Fruit fly (Drosophila melanogaster) whole organism, pupa: ENCODE measurements around the gene CG12521.

ENCODE experiments used
- CG10348 ChIP-seq: fragments of 200-800 bp; sonication (Bioruptor generic); IDR thresholded peaks from 2 replicates; pipeline ENCODE4 v1.3.6; 2022; ENCODE audit warnings: missing biosample characterization, missing genetic modification characterization
- CG12605 ChIP-seq: fragments of 200-800 bp; sonication (Bioruptor generic); IDR thresholded peaks from 2 replicates; pipeline ENCODE4 v1.3.6; 2022; ENCODE audit warnings: missing biosample characterization, missing genetic modification characterization
- CG13204 ChIP-seq: fragments of 200-800 bp; sonication (Bioruptor generic); optimal IDR thresholded peaks from 2 replicates; lab custom pipeline; 2018; ENCODE audit warnings: missing biosample characterization, mild to moderate bottlenecking, missing genetic modification characterization, moderate library complexity
- CG14655 ChIP-seq: fragments of 200-800 bp; sonication (Bioruptor generic); optimal IDR thresholded peaks from 3 replicates; lab custom pipeline; 2017; ENCODE audit warnings: mild to moderate bottlenecking, missing biosample characterization, missing genetic modification reagents, missing genetic modification characterization
- CG15710 ChIP-seq: fragments of 200-800 bp; sonication (Bioruptor generic); optimal IDR thresholded peaks from 2 replicates; lab custom pipeline; 2018; ENCODE audit warnings: missing biosample characterization, mild to moderate bottlenecking, missing genetic modification characterization, moderate library complexity
- CG17806 ChIP-seq: fragments of 200-800 bp; sonication (Bioruptor generic); optimal IDR thresholded peaks from 2 replicates; lab custom pipeline; 2018; ENCODE audit warnings: missing biosample characterization, mild to moderate bottlenecking, missing genetic modification characterization, moderate library complexity
- CG32121 ChIP-seq: fragments of 200-800 bp; sonication (Bioruptor generic); IDR thresholded peaks from 2 replicates; pipeline ENCODE4 v1.3.6; 2022; ENCODE audit warnings: missing biosample characterization, missing genetic modification characterization
- CG34367 ChIP-seq: fragments of 200-800 bp; sonication (Bioruptor generic); optimal IDR thresholded peaks from 2 replicates; lab custom pipeline; 2018; ENCODE audit warnings: missing biosample characterization, mild to moderate bottlenecking, missing genetic modification characterization
- CG4496 ChIP-seq: fragments of 200-800 bp; sonication (Bioruptor generic); IDR thresholded peaks from 3 replicates; pipeline ENCODE4 v1.3.6; 2022; ENCODE audit warnings: missing biosample characterization, missing genetic modification characterization
- CG8159 ChIP-seq: fragments of 200-800 bp; sonication (Bioruptor generic); optimal IDR thresholded peaks from 3 replicates; lab custom pipeline; 2018; ENCODE audit warnings: missing biosample characterization, mild to moderate bottlenecking, missing genetic modification characterization, moderate library complexity
- CG8301 ChIP-seq: fragments of 200-800 bp; sonication (Bioruptor generic); optimal IDR thresholded peaks from 2 replicates; lab custom pipeline; 2018; ENCODE audit warnings: missing biosample characterization, mild to moderate bottlenecking, missing genetic modification characterization
- CG9948 ChIP-seq: fragments of 200-800 bp; sonication (Bioruptor generic); optimal IDR thresholded peaks from 2 replicates; lab custom pipeline; 2018; ENCODE audit warnings: missing biosample characterization, mild to moderate bottlenecking, missing genetic modification characterization, moderate library complexity
- D1 ChIP-seq: fragments of 200-800 bp; sonication (Bioruptor generic); optimal IDR thresholded peaks from 2 replicates; lab custom pipeline; 2018; ENCODE audit warnings: missing biosample characterization, mild to moderate bottlenecking, missing genetic modification characterization, moderate library complexity
- EcR ChIP-seq: fragments of 200-800 bp; sonication (Bioruptor generic); optimal IDR thresholded peaks from 3 replicates; lab custom pipeline; 2019; ENCODE audit warnings: missing biosample characterization, missing genetic modification characterization, mild to moderate bottlenecking, moderate library complexity, missing genetic modification reagents
- Ets98B ChIP-seq: fragments of 200-800 bp; sonication (Bioruptor generic); IDR thresholded peaks from 2 replicates; pipeline ENCODE4 v1.3.6; 2022; ENCODE audit warnings: missing biosample characterization, missing genetic modification characterization
- Pif1A ChIP-seq: fragments of 200-800 bp; sonication (Bioruptor generic); optimal IDR thresholded peaks from 3 replicates; lab custom pipeline; 2016; ENCODE audit warnings: missing biosample characterization, missing genetic modification characterization
- Pif1B ChIP-seq: fragments of 200-800 bp; sonication (Bioruptor generic); optimal IDR thresholded peaks from 3 replicates; lab custom pipeline; 2016; ENCODE audit warnings: missing biosample characterization, missing genetic modification characterization
- Snoo ChIP-seq: fragments of 200-800 bp; sonication (Bioruptor generic); optimal IDR thresholded peaks from 3 replicates; lab custom pipeline; 2017; ENCODE audit warnings: missing biosample characterization, mild to moderate bottlenecking, missing genetic modification characterization, inconsistent platforms
- fd96Ca ChIP-seq: fragments of 200-800 bp; sonication (Bioruptor generic); IDR thresholded peaks from 3 replicates; pipeline ENCODE4 v1.3.6; 2022; ENCODE audit warnings: missing biosample characterization, missing genetic modification characterization
- gl ChIP-seq: fragments of 200-800 bp; sonication (Bioruptor generic); optimal IDR thresholded peaks from 2 replicates; lab custom pipeline; 2018; ENCODE audit warnings: missing biosample characterization, mild to moderate bottlenecking, missing genetic modification characterization
- rn ChIP-seq: fragments of 200-800 bp; sonication (Bioruptor generic); IDR thresholded peaks from 2 replicates; pipeline ENCODE4 v1.3.6; 2022; ENCODE audit warnings: missing biosample characterization, missing genetic modification characterization

CG12521 gene

DNA sequence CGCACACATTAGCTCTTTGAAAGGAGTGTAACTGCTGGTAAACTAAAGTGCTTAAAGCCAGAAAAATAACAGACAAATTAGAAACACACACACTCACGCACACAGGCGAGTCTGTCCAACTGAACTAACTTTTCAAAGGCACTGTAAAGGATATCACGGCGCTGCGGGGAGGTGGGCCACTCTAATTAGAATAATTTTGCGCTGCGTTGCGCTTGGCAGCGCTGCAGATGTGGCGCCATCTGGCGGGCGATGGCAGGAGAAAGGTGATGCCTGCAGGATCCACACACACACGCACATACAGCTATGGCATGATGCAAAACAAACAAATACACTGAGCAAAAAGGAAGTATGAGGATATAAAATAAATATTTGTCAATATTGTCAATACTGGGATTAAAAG lies 28.4 kb upstream of the CG12521 start:
- TF ChIP-seq CG34367 (tag; lab: Kevin White, UChicago) (no peak), CG4496 (no peak), Snoo (tag; lab: Kevin White, UChicago) (no peak), CG13204 (GFP tag; lab: Kevin White, UChicago) (no peak), rn (GFP tag; lab: Robert Waterston, UW) (no peak), CG14655 (GFP tag; lab: Kevin White, UChicago) (no peak), gl (tag; lab: Kevin White, UChicago) (no peak), Ets98B (GFP tag; lab: Robert Waterston, UW) (no peak), CG17806 (tag; lab: Kevin White, UChicago) (no peak), fd96Ca (GFP tag; lab: Robert Waterston, UW) (no peak), CG12605 (no peak), D1 (no peak)

DNA sequence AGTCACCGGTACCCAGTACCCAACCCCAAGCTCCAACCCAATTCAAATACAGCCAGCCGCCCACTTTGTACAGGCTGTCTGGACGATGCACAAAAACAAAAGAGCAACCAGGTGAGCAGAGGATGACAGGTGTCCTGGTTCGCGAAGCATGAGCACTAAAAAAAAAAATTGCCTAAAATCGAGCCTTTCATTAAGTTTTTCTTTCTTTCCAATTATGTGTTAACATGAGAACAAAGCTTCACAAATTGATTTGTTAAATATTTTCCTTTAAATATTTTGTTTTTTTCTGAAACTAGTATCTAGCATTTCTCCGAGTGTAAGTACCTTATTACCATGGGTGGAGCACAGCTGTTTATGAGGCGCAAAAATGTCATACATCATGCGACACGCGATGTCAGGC lies 27.2 kb upstream of the CG12521 start:
- TF ChIP-seq Pif1A (GFP tag; lab: Kevin White, UChicago), result peak; percentile 16
- TF ChIP-seq CG14655 (GFP tag; lab: Kevin White, UChicago), result peak; percentile 27
- 0 out of 3 replicates have a peak, but pooled peaks have one; percentile 20 for TF ChIP-seq CG4496
- peak; percentile 49 for TF ChIP-seq CG8159 (tag; lab: Kevin White, UChicago)
- no peak for TF ChIP-seq CG34367 (tag; lab: Kevin White, UChicago)
- peak; percentile 42 for TF ChIP-seq CG15710 (tag; lab: Kevin White, UChicago)
- no peak for TF ChIP-seq fd96Ca (GFP tag; lab: Robert Waterston, UW)
- no peak for TF ChIP-seq CG12605
- TF ChIP-seq CG9948 (tag; lab: Kevin White, UChicago), result peak; percentile 15
- TF ChIP-seq, all 21 proteins: peak for 6

- TF ChIP-seq Pif1A (GFP tag; lab: Kevin White, UChicago) (no peak), fd96Ca (GFP tag; lab: Robert Waterston, UW) (no peak), CG13204 (GFP tag; lab: Kevin White, UChicago) (no peak), EcR (no peak), CG9948 (tag; lab: Kevin White, UChicago) (no peak), CG34367 (tag; lab: Kevin White, UChicago) (no peak), CG8301 (tag; lab: Kevin White, UChicago) (no peak), Pif1B (no peak), gl (tag; lab: Kevin White, UChicago) (no peak), CG10348 (GFP tag; lab: Robert Waterston, UW) (no peak), Snoo (tag; lab: Kevin White, UChicago) (no peak), CG15710 (tag; lab: Kevin White, UChicago) (no peak), CG14655 (GFP tag; lab: Kevin White, UChicago) (no peak), CG12605 (no peak), CG8159 (tag; lab: Kevin White, UChicago) (no peak), D1 (no peak), CG17806 (tag; lab: Kevin White, UChicago) (no peak), CG4496 (no peak)
These were observed 23.6 kb upstream of the CG12521 start, which contains the start of gene CG5906 for dm6 chr3L:11871205-11871604. Gene CG5906 (minus strand): TSS chr3L:11871305.

- TF ChIP-seq CG9948 (tag; lab: Kevin White, UChicago) (no peak), Pif1A (GFP tag; lab: Kevin White, UChicago) (no peak), CG32121 (GFP tag; lab: Robert Waterston, UW) (no peak), CG8159 (tag; lab: Kevin White, UChicago) (peak; percentile 13), CG4496 (no peak), fd96Ca (GFP tag; lab: Robert Waterston, UW) (no peak), Snoo (tag; lab: Kevin White, UChicago) (no peak)
These were observed 21.7 kb upstream of the CG12521 start for dm6 chr3L:11869328-11869727.

- TF ChIP-seq CG4496, result no peak
- no peak for TF ChIP-seq CG32121 (GFP tag; lab: Robert Waterston, UW)
- TF ChIP-seq CG8159 (tag; lab: Kevin White, UChicago), result peak; percentile 69
- no peak for TF ChIP-seq CG8301 (tag; lab: Kevin White, UChicago)
- TF ChIP-seq D1, result no peak
- no peak for TF ChIP-seq CG13204 (GFP tag; lab: Kevin White, UChicago)
- TF ChIP-seq CG15710 (tag; lab: Kevin White, UChicago), result peak; percentile 30
- TF ChIP-seq gl (tag; lab: Kevin White, UChicago), result no peak
- TF ChIP-seq rn (GFP tag; lab: Robert Waterston, UW), result no peak
- TF ChIP-seq Pif1B, result no peak
- TF ChIP-seq CG17806 (tag; lab: Kevin White, UChicago), result no peak
- no peak for TF ChIP-seq Pif1A (GFP tag; lab: Kevin White, UChicago)
- no peak for TF ChIP-seq EcR
- no peak for TF ChIP-seq fd96Ca (GFP tag; lab: Robert Waterston, UW)
- peak; percentile 21 for TF ChIP-seq CG9948 (tag; lab: Kevin White, UChicago)
- TF ChIP-seq CG10348 (GFP tag; lab: Robert Waterston, UW), result no peak
- no peak for TF ChIP-seq CG12605
- TF ChIP-seq Ets98B (GFP tag; lab: Robert Waterston, UW), result no peak
- no peak for TF ChIP-seq CG34367 (tag; lab: Kevin White, UChicago)
- no peak for TF ChIP-seq Snoo (tag; lab: Kevin White, UChicago)
- TF ChIP-seq CG14655 (GFP tag; lab: Kevin White, UChicago), result peak; percentile 37
- TF ChIP-seq, all 21 proteins: peak for 4
These were observed 16.0 kb upstream of the CG12521 start for dm6 chr3L:11863587-11863986.

DNA sequence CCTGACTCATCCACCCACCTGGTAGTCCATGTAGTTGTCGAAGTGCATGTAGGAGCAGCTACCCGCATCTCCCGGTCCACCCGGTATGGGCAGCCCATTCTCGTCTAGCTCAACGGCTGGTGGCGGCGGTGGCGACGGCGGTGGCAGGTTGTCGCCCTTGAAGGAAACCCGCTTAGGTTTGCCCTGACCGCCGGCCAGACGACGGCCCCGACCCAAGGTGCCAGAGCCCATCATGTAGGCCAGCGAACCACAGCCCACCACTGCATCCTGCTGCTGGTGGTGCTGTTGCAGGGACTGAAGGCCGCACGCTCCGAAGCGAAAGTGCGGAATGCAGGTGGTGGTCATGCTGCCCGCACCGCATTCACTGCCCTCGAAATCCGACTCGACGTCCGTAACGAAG lies 14.7 kb upstream of the CG12521 start:
- TF ChIP-seq CG34367 (tag; lab: Kevin White, UChicago), result no peak
- TF ChIP-seq CG14655 (GFP tag; lab: Kevin White, UChicago), result no peak
- no peak for TF ChIP-seq rn (GFP tag; lab: Robert Waterston, UW)
- no peak for TF ChIP-seq fd96Ca (GFP tag; lab: Robert Waterston, UW)
- TF ChIP-seq CG10348 (GFP tag; lab: Robert Waterston, UW), result no peak
- no peak for TF ChIP-seq D1
- TF ChIP-seq gl (tag; lab: Kevin White, UChicago), result no peak
- no peak for TF ChIP-seq CG13204 (GFP tag; lab: Kevin White, UChicago)
- TF ChIP-seq CG8159 (tag; lab: Kevin White, UChicago), result no peak
- TF ChIP-seq Snoo (tag; lab: Kevin White, UChicago), result no peak
- TF ChIP-seq CG9948 (tag; lab: Kevin White, UChicago), result no peak
- TF ChIP-seq Pif1A (GFP tag; lab: Kevin White, UChicago), result no peak
- TF ChIP-seq Pif1B, result no peak
- TF ChIP-seq EcR, result no peak
- no peak for TF ChIP-seq CG32121 (GFP tag; lab: Robert Waterston, UW)
- no peak for TF ChIP-seq CG17806 (tag; lab: Kevin White, UChicago)
- no peak for TF ChIP-seq CG15710 (tag; lab: Kevin White, UChicago)
- no peak for TF ChIP-seq CG8301 (tag; lab: Kevin White, UChicago)
- no peak for TF ChIP-seq Ets98B (GFP tag; lab: Robert Waterston, UW)
